Worm (Caenorhabditis elegans): ENCODE measurements around the gene epg-9.

Gene epg-9

DNA sequence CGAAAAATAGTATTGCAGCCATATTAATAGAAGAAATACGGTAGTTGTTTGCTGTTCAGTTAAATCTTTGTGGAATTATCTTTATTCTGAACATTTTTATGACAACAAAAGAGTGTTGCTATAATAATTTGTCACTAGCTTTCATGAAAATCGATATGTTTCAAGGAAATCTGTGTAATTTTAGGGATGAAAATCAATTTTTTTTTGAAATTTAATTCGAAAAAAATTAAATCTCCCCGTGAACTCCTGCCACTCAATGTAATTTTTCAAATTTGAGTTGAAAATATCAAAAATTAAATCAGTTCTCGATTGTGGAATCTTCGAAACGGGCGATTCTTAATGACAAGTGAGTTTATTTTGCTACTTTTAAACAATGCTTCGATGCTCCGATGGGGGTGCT lies 39.6 kb upstream of the epg-9 start, which contains the start of gene Y69A2AR.46:
Gene Y69A2AR.46, plus strand, starts transcription at position 301 of the 400 bp plus-strand sequence.
- TF ChIP-seq ceh-34 (tag; optimal IDR thresholded peaks at IDR 0.05) (no peak), nfya-1 (tag; optimal IDR thresholded peaks at IDR 0.05) (no peak), pat-9 (tag; optimal IDR thresholded peaks at IDR 0.05) (no peak), fkh-10 (GFP tag; optimal IDR thresholded peaks at IDR 0.05) (no peak), hlh-13 (GFP tag; optimal IDR thresholded peaks at IDR 0.05) (no peak), dmd-4 (tag; optimal IDR thresholded peaks at IDR 0.05; ENCODE audit: borderline replicate concordance) (no peak), dve-1 (tag; optimal IDR thresholded peaks at IDR 0.05) (no peak), tbx-7 (tag; optimal IDR thresholded peaks at IDR 0.05) (no peak), T23F11.4 (GFP tag; optimal IDR thresholded peaks at IDR 0.05) (no peak), ama-1 (optimal IDR thresholded peaks at IDR 0.05) (no peak), pha-2 (tag; optimal IDR thresholded peaks at IDR 0.05) (no peak), fkh-6 (tag; optimal IDR thresholded peaks at IDR 0.05) (no peak), ttx-3 (tag; optimal IDR thresholded peaks at IDR 0.05) (no peak), nhr-232 (tag; optimal IDR thresholded peaks at IDR 0.05) (no peak), ceh-24 (tag; optimal IDR thresholded peaks at IDR 0.05) (no peak), pag-3 (tag; optimal IDR thresholded peaks at IDR 0.05; ENCODE audit: borderline replicate concordance) (no peak), che-1 (tag; optimal IDR thresholded peaks at IDR 0.05) (no peak), ahr-1 (tag; optimal IDR thresholded peaks at IDR 0.05) (no peak), tbx-2 (tag; optimal IDR thresholded peaks at IDR 0.05) (no peak)

DNA sequence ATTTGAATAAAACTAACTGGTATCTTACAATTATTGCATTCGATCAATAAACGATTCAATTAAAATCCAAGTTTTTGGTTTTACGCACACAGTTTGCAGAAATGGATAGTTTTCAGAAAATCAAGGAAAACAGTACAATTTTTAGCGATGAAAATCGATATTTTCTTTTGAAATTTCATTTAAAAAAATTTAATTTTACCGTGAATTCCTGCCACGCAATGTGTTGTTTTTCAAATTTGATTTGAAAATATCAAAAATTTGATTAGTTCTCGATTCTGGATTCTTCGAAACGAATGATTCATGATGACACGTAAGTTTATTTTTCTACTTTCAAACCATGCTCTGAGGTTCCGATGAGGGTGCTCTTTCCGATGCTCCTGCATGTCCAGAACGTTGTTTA lies 38.9 kb upstream of the epg-9 start, which contains the start of gene Y69A2AR.50:
Gene Y69A2AR.50, plus strand, starts transcription at position 301 of the 400 bp plus-strand sequence.
- no peak for TF ChIP-seq dmd-4 (tag; optimal IDR thresholded peaks at IDR 0.05; ENCODE audit: borderline replicate concordance)
- no peak for TF ChIP-seq ceh-2 (tag; optimal IDR thresholded peaks at IDR 0.05)
- TF ChIP-seq ceh-45 (GFP tag; IDR thresholded peaks at IDR 0.05): no peak
- no peak for TF ChIP-seq odd-2 (tag; optimal IDR thresholded peaks at IDR 0.05)
- TF ChIP-seq fkh-10 (GFP tag; optimal IDR thresholded peaks at IDR 0.05): no peak

DNA sequence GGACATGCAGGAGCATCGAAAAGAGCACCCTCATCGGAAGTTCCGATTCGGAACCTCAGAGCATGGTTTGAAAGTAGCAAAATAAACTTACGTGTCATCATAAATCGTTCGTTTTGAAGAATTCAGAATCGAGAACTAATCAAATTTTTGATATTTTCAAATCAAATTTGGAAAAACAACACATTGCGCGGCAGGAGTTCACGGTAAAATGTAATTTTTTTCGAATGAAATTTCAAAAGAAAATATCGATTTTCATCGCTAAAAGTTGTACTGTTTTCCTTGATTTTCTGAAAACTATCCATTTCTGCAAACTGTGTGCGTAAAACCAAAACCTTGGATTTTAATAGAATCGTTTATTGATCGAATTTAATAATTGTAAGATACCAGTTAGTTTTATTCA lies 37.0 kb upstream of the epg-9 start, which contains the start of gene Y69A2AR.24:
Gene Y69A2AR.24, minus strand, starts transcription at position 101 of the 400 bp plus-strand sequence.
- TF ChIP-seq unc-86 (tag; optimal IDR thresholded peaks at IDR 0.05) (no peak), eyg-1 (tag; optimal IDR thresholded peaks at IDR 0.05) (no peak), ceh-48 (tag; optimal IDR thresholded peaks at IDR 0.05) (no peak), hlh-30 (tag; optimal IDR thresholded peaks at IDR 0.05; ENCODE audit: insufficient read depth) (no peak), hlh-6 (tag; optimal IDR thresholded peaks at IDR 0.05) (no peak), lim-6 (tag; optimal IDR thresholded peaks at IDR 0.05) (no peak), tbx-2 (tag; optimal IDR thresholded peaks at IDR 0.05) (no peak), ceh-34 (tag; optimal IDR thresholded peaks at IDR 0.05) (no peak), F13H6.1 (tag; optimal IDR thresholded peaks at IDR 0.05) (no peak), K09A11.1 (tag; optimal IDR thresholded peaks at IDR 0.05; ENCODE audit: insufficient read depth) (no peak), sox-4 (tag; optimal IDR thresholded peaks at IDR 0.05) (no peak), zip-5 (tag; optimal IDR thresholded peaks at IDR 0.05) (no peak), pha-4 (tag; optimal IDR thresholded peaks at IDR 0.05) (no peak)

- no peak for TF ChIP-seq ceh-18 (tag; optimal IDR thresholded peaks at IDR 0.05)
- TF ChIP-seq ceh-22 (tag; optimal IDR thresholded peaks at IDR 0.05): no peak
- no peak for TF ChIP-seq ref-2 (tag; optimal IDR thresholded peaks at IDR 0.05)
- TF ChIP-seq elt-2 (tag; optimal IDR thresholded peaks at IDR 0.05): no peak
- no peak for TF ChIP-seq ceh-14 (tag; optimal IDR thresholded peaks at IDR 0.05)
- TF ChIP-seq ceh-6 (GFP tag; optimal IDR thresholded peaks at IDR 0.05): no peak
- TF ChIP-seq pros-1 (tag; optimal IDR thresholded peaks at IDR 0.05): no peak
Measured at ce11 chrIV:2568267-2568666, 32.7 kb upstream of the epg-9 start, which contains the start of the genes Y69A2AR.25 and Y69A2AR.12. TSS of gene Y69A2AR.25 (minus strand) at chrIV:2568367. TSS of gene Y69A2AR.12 (plus strand) at chrIV:2568614.

Data from whole organism, late embryonic.